Worm (Caenorhabditis elegans) whole organism, L3 larva: Measurements from ENCODE around the gene Y116A8C.467.

Experiments
- ZK546.5 ChIP-seq: sonication (generic microtip); optimal IDR thresholded peaks from 2 replicates; lab custom pipeline; 2017; ENCODE audit warnings: missing biosample characterization, missing genetic modification characterization
- nhr-28 ChIP-seq: fragments of 150-350 bp; optimal IDR thresholded peaks from 2 replicates; lab custom pipeline; 2014; ENCODE audit warnings: missing biosample characterization, missing genetic modification characterization
- nhr-76 ChIP-seq: fragments of 150-350 bp; sonication (generic microtip); optimal IDR thresholded peaks from 5 replicates; lab custom pipeline; 2014; ENCODE audit warnings: missing biosample characterization, missing genetic modification characterization
- nhr-77 ChIP-seq: fragments of 150-350 bp; optimal IDR thresholded peaks from 2 replicates; lab custom pipeline; 2014; ENCODE audit warnings: missing biosample characterization, missing genetic modification characterization
- pqm-1 ChIP-seq: fragments of 150-350 bp; optimal IDR thresholded peaks from 2 replicates; lab custom pipeline; 2017; ENCODE audit warnings: missing biosample characterization, missing genetic modification characterization, inconsistent platforms
- skn-1 ChIP-seq: fragments of 150-350 bp; optimal IDR thresholded peaks from 2 replicates; lab custom pipeline; 2014; ENCODE audit warnings: missing biosample characterization, missing genetic modification characterization
- snpc-4 ChIP-seq: fragments of 150-350 bp; optimal IDR thresholded peaks from 2 replicates; lab custom pipeline; 2014; ENCODE audit warnings: missing biosample characterization, missing genetic modification characterization
- unc-39 ChIP-seq: sonication (generic microtip); optimal IDR thresholded peaks from 4 replicates; lab custom pipeline; 2017; ENCODE audit warnings: missing biosample characterization, missing genetic modification characterization
- ztf-11 ChIP-seq: fragments of 150-350 bp; optimal IDR thresholded peaks from 2 replicates; lab custom pipeline; 2014; ENCODE audit warnings: missing biosample characterization, missing genetic modification characterization

DNA sequence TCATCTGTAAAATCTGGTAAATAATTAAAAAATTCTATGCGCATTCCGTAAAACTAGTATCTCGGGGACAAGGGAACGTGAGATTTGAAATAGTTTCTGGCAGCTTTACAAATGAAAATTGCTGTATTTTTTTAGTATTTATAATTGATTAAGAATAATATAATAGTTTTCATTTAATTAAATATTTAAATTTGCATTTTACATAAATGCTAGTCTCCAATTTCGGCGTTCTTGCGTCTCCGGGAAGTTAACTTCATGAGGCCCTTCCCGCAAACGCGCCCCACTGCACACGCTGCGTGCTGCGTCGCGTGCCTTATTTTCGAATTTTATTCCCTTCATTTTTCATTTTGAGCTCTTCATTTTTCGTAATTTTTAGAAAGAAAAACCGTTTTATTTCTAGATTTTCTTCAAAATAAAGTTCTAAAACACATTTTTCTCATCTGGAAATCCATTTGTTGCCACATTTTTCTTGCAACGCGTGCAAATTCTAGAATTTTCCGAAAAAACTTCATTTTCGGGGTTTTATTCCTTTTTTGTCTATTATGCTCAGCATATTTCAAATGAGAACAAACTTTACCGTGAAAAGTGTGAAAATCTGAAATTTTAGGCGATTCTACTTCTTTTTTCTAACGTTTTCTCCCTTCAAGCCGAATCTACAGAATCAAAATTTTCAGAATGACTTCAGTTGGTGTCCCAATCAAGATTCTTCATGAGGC lies 23.9 kb upstream of the Y116A8C.467 start, which contains the start of the genes snx-13 and snr-1:
- TF ChIP-seq snpc-4 (tag; lab: Kevin White, UChicago): peak; percentile 43
- no peak for TF ChIP-seq nhr-76
- peak; percentile 1 for TF ChIP-seq pqm-1 (tag; lab: Kevin White, UChicago)
- no peak for TF ChIP-seq skn-1
- TF ChIP-seq nhr-28: no peak
- TF ChIP-seq ztf-11 (tag; lab: Kevin White, UChicago): no peak
- TF ChIP-seq ZK546.5 (tag; lab: Kevin White, UChicago): no peak
- TF ChIP-seq nhr-77 (tag; lab: Kevin White, UChicago): no peak
- no peak for TF ChIP-seq unc-39
